Worm (Caenorhabditis elegans) whole organism, L4 larva: ENCODE results near the gene pqn-73.

Experiments
- daf-12 ChIP-seq: fragments of 150-350 bp; optimal IDR thresholded peaks from 2 replicates; lab custom pipeline; 2014; ENCODE audit warnings: missing biosample characterization, missing genetic modification reagents, missing genetic modification characterization
- daf-8 ChIP-seq: fragments of 200-800 bp; sonication (Bioruptor generic); IDR thresholded peaks from 2 replicates; pipeline ENCODE4 v1.3.6; 2022; ENCODE audit warnings: missing genetic modification characterization, missing compliant biosample characterization
- dmd-9 ChIP-seq: fragments of 200-800 bp; sonication (Bioruptor generic); IDR thresholded peaks from 2 replicates; pipeline ENCODE4 v1.3.6; 2022; ENCODE audit warnings: missing genetic modification reagents, missing genetic modification characterization, missing compliant biosample characterization
- lin-13 ChIP-seq: fragments of 150-350 bp; optimal IDR thresholded peaks from 2 replicates; lab custom pipeline; 2014; ENCODE audit warnings: missing biosample characterization, missing genetic modification reagents, missing genetic modification characterization
- lin-15B ChIP-seq: fragments of 150-350 bp; sonication (generic microtip); optimal IDR thresholded peaks from 3 replicates; lab custom pipeline; 2014; ENCODE audit warnings: missing biosample characterization, missing genetic modification characterization
- lin-39 ChIP-seq: fragments of 150-350 bp; optimal IDR thresholded peaks from 2 replicates; lab custom pipeline; 2014; ENCODE audit warnings: missing biosample characterization, missing genetic modification reagents, missing genetic modification characterization
- nhr-11 ChIP-seq: fragments of 150-350 bp; optimal IDR thresholded peaks from 2 replicates; lab custom pipeline; 2014; ENCODE audit warnings: missing biosample characterization, missing genetic modification characterization
- nhr-28 ChIP-seq: fragments of 150-350 bp; optimal IDR thresholded peaks from 2 replicates; lab custom pipeline; 2014; ENCODE audit warnings: missing biosample characterization, missing genetic modification characterization
- nhr-76 ChIP-seq: fragments of 150-350 bp; optimal IDR thresholded peaks from 2 replicates; lab custom pipeline; 2014; ENCODE audit warnings: missing biosample characterization, missing genetic modification characterization
- rbr-2 ChIP-seq: sonication (generic microtip); optimal IDR thresholded peaks from 2 replicates; lab custom pipeline; 2016; ENCODE audit warnings: missing genotype, missing genetic modification characterization, missing compliant biosample characterization
- saeg-2 ChIP-seq: fragments of 200-800 bp; sonication (Bioruptor generic); IDR thresholded peaks from 2 replicates; pipeline ENCODE4 v1.3.6; 2022; ENCODE audit warnings: missing genetic modification reagents, missing genetic modification characterization, missing compliant biosample characterization
- skn-1 ChIP-seq: fragments of 150-350 bp; optimal IDR thresholded peaks from 2 replicates; lab custom pipeline; 2014; ENCODE audit warnings: missing biosample characterization, missing genetic modification characterization
- unc-62 ChIP-seq, 3 experiments: fragments of 150-350 bp in 1 of 3; sonication (generic microtip); optimal IDR thresholded peaks in 2 of 3; peaks in 1 of 3; 1 replicate in 1 of 3; 2 replicates in 2 of 3; lab custom pipeline; 2014 to 2017; ENCODE audit warnings: missing biosample characterization in 3 of 3, missing genetic modification characterization in 3 of 3, missing genetic modification reagents in 3 of 3, missing genotype in 1 of 3
- zag-1 ChIP-seq: fragments of 150-350 bp; optimal IDR thresholded peaks from 2 replicates; lab custom pipeline; 2014; ENCODE audit warnings: missing biosample characterization, missing genetic modification characterization

ce11 chrII:8525133-8525736 is 15.3 kb upstream of the pqn-73 start, which contains the start of the genes prp-9 and mrps-18B:
- TF ChIP-seq nhr-76 (tag; lab: Kevin White, UChicago) (no peak), nhr-28 (tag; lab: Kevin White, UChicago) (no peak), nhr-11 (no peak), daf-8 (GFP tag; lab: Robert Waterston, UW) (no peak), lin-15B (tag; lab: Kevin White, UChicago) (no peak), dmd-9 (GFP tag; lab: Robert Waterston, UW) (no peak), rbr-2 (tag; lab: Kevin White, UChicago) (no peak), unc-62 (GFP tag; optimal IDR thresholded peaks at IDR 0.05 in 1 of 2; lab: Kevin White, UChicago) (peak in 1 of 2 experiments; percentile 90), unc-62 (tag; optimal IDR thresholded peaks at IDR 0.05; lab: Kevin White, UChicago) (no peak), lin-39 (tag; lab: Kevin White, UChicago) (no peak), lin-13 (GFP tag; lab: Kevin White, UChicago) (no peak), daf-12 (tag; lab: Kevin White, UChicago) (no peak), zag-1 (tag; lab: Kevin White, UChicago) (no peak), skn-1 (tag; lab: Kevin White, UChicago) (no peak), saeg-2 (no peak)
